Fruit fly (Drosophila melanogaster): ENCODE data around the gene CG7694.
A peak's percentile ranks its signal among the peaks of the same experiment; 100 is the strongest.

The CG7694 gene

dm6 chr3R:18572845-18573490, at the start of gene CG7694, which contains the start of gene fray:
Gene CG7694, plus strand, starts transcription at chr3R:18573091.
Gene fray, plus strand, starts transcription at chr3R:18573091.
- TF ChIP-seq Dif (GFP tag; optimal IDR thresholded peaks at IDR 0.05; ENCODE audit: partially characterized antibody) (peak; percentile 20), CrebA (GFP tag; optimal IDR thresholded peaks at IDR 0.05; ENCODE audit: borderline replicate concordance) (no peak)

- TF ChIP-seq tai (GFP tag; optimal IDR thresholded peaks at IDR 0.05) = no peak
- no peak for TF ChIP-seq Hr83 (GFP tag; optimal IDR thresholded peaks at IDR 0.05; ENCODE audit: poor library complexity, severe bottlenecking)
- no peak for TF ChIP-seq OdsH (GFP tag; optimal IDR thresholded peaks at IDR 0.05)
- no peak for TF ChIP-seq ey (GFP tag; optimal IDR thresholded peaks at IDR 0.05)
- TF ChIP-seq sv (GFP tag; optimal IDR thresholded peaks at IDR 0.05) = no peak
- no peak for TF ChIP-seq dmrt93B (GFP tag; optimal IDR thresholded peaks at IDR 0.05)
- no peak for TF ChIP-seq Mio (GFP tag; optimal IDR thresholded peaks at IDR 0.05)
- no peak for TF ChIP-seq Vsx2 (GFP tag; optimal IDR thresholded peaks at IDR 0.05; ENCODE audit: partially characterized antibody)
- TF ChIP-seq Rel (GFP tag; optimal IDR thresholded peaks at IDR 0.05) = no peak
- TF ChIP-seq Rel (tag; optimal IDR thresholded peaks at IDR 0.05) = no peak
- no peak for TF ChIP-seq fru (GFP tag; optimal IDR thresholded peaks at IDR 0.05)
- TF ChIP-seq Dif (GFP tag; optimal IDR thresholded peaks at IDR 0.05; ENCODE audit: partially characterized antibody) = no peak
- no peak for TF ChIP-seq Myc (optimal IDR thresholded peaks at IDR 0.05)
- no peak for TF ChIP-seq CG32264 (GFP tag; optimal IDR thresholded peaks at IDR 0.05)
- TF ChIP-seq br (GFP tag; optimal IDR thresholded peaks at IDR 0.05) = no peak
- no peak for TF ChIP-seq usp (GFP tag; optimal IDR thresholded peaks at IDR 0.05)
- no peak for TF ChIP-seq brk (GFP tag; optimal IDR thresholded peaks at IDR 0.05)
- TF ChIP-seq rgr (GFP tag; optimal IDR thresholded peaks at IDR 0.05) = no peak
- TF ChIP-seq GATAd (GFP tag; optimal IDR thresholded peaks at IDR 0.05) = no peak
- TF ChIP-seq N (GFP tag; optimal IDR thresholded peaks at IDR 0.05) = no peak
- no peak for TF ChIP-seq jim (GFP tag; optimal IDR thresholded peaks at IDR 0.05)
Observed at dm6 chr3R:18545486-18545885, 27.4 kb upstream of the CG7694 start, which contains the start of gene fru. Gene fru, minus strand, starts transcription at chr3R:18545586.

DNA sequence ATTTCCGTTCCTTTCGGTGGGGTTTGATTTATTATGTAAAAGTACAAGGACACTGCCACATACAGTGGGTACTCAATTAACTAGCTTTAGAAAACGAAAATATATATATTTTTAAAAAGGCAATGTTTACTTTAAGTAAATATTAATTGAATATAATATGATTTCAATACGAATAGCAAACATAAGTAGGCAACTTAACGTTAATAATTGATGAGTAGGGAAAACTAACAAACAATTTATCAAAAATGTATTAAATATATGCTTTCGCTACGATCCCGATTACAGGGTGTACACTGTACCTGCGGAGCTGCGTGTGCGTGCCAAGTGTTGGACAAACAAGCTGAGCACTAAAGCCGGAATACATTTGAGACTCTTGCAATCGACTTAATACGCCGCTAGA, 26.7 kb upstream of the CG7694 start:
- no peak for TF ChIP-seq Sp1 (GFP tag; optimal IDR thresholded peaks at IDR 0.05)
- TF ChIP-seq sv (GFP tag; optimal IDR thresholded peaks at IDR 0.05) = no peak
- TF ChIP-seq fru (GFP tag; optimal IDR thresholded peaks at IDR 0.05) = no peak
- TF ChIP-seq usp (GFP tag; optimal IDR thresholded peaks at IDR 0.05) = no peak
- no peak for TF ChIP-seq OdsH (GFP tag; optimal IDR thresholded peaks at IDR 0.05)
- TF ChIP-seq dmrt93B (GFP tag; optimal IDR thresholded peaks at IDR 0.05) = no peak
- no peak for TF ChIP-seq rgr (GFP tag; optimal IDR thresholded peaks at IDR 0.05)
- no peak for TF ChIP-seq woc (GFP tag; optimal IDR thresholded peaks at IDR 0.05)
- no peak for TF ChIP-seq Hnf4 (GFP tag; optimal IDR thresholded peaks at IDR 0.05)
- no peak for TF ChIP-seq Rel (GFP tag; optimal IDR thresholded peaks at IDR 0.05)
- TF ChIP-seq Rel (tag; optimal IDR thresholded peaks at IDR 0.05) = no peak
- TF ChIP-seq Dif (GFP tag; optimal IDR thresholded peaks at IDR 0.05; ENCODE audit: partially characterized antibody) = no peak
- TF ChIP-seq ey (GFP tag; optimal IDR thresholded peaks at IDR 0.05) = no peak
- no peak for TF ChIP-seq br (GFP tag; optimal IDR thresholded peaks at IDR 0.05)
- TF ChIP-seq Mio (GFP tag; optimal IDR thresholded peaks at IDR 0.05) = no peak
- TF ChIP-seq brk (GFP tag; optimal IDR thresholded peaks at IDR 0.05) = no peak
- no peak for TF ChIP-seq CrebA (GFP tag; optimal IDR thresholded peaks at IDR 0.05; ENCODE audit: borderline replicate concordance)

DNA sequence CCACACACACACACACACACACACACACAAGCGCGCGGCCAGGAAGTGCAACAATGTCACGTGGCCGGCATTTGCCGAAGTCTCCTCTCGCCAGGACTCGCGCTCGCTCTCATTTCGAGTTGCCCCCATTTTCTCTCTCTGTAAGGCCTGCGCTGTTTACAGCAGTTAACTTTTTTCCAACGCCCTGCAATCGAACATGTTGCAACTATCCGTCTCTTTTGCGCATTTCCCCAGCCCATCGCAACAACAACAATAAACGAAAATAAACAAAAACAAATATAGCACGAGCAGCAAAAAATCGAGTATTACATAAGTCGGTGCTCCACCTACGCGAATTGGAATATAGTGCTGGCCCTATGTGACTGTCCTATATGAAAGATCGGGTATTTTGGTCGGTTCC, 25.9 kb upstream of the CG7694 start:
- no peak for TF ChIP-seq dmrt93B (GFP tag; optimal IDR thresholded peaks at IDR 0.05)
- TF ChIP-seq Dfd (GFP tag; optimal IDR thresholded peaks at IDR 0.05) = peak; percentile 41
- no peak for TF ChIP-seq Jra (GFP tag; optimal IDR thresholded peaks at IDR 0.05)

DNA sequence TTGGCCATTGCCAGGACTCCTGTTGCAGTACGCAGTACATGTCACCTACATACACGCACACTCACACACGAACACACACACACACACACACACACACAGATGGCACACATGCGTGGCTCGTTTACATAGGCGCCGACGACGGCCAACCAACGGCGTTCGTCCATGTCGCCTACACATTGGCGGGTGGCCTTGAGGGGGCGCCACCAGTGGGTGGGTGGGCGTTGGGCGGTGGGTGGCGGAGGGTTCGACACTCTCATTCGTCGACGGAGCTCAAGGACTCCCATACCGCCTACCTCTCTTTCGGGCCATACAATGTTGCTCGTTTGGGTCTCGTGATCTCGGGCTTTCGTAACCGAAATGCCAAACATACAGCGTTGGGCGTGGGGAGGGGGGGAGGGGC, 24.1 kb upstream of the CG7694 start:
- TF ChIP-seq Dfd (GFP tag; optimal IDR thresholded peaks at IDR 0.05) (peak; percentile 80), usp (GFP tag; optimal IDR thresholded peaks at IDR 0.05) (no peak), sv (GFP tag; optimal IDR thresholded peaks at IDR 0.05) (no peak), foxo (GFP tag; optimal IDR thresholded peaks at IDR 0.05) (no peak), dsf (GFP tag; optimal IDR thresholded peaks at IDR 0.05; ENCODE audit: borderline replicate concordance) (no peak), br (GFP tag; optimal IDR thresholded peaks at IDR 0.05) (no peak)

- TF ChIP-seq Rel (GFP tag; optimal IDR thresholded peaks at IDR 0.05) (no peak), Rel (tag; optimal IDR thresholded peaks at IDR 0.05) (no peak), jim (GFP tag; optimal IDR thresholded peaks at IDR 0.05) (no peak)
Observed at dm6 chr3R:18559569-18559968, 13.3 kb upstream of the CG7694 start, which contains the start of gene CG7691. Gene CG7691, plus strand, starts transcription at chr3R:18559869.

Measured in whole organism, wandering third instar larva.